Worm (Caenorhabditis elegans) whole organism, L2 larva: Measurements from ENCODE around the gene F22H10.3.

ENCODE experiments used
- fos-1 ChIP-seq: fragments of 150-350 bp; optimal IDR thresholded peaks from 2 replicates; lab custom pipeline; 2014; ENCODE audit warnings: missing biosample characterization, missing genetic modification characterization
- skn-1 ChIP-seq: sonication (generic microtip); optimal IDR thresholded peaks from 2 replicates; lab custom pipeline; 2017; ENCODE audit warnings: missing biosample characterization, missing genetic modification characterization
- unc-62 ChIP-seq: fragments of 150-350 bp; optimal IDR thresholded peaks from 2 replicates; lab custom pipeline; 2014; ENCODE audit warnings: missing biosample characterization, missing genetic modification reagents, missing genetic modification characterization
- ztf-1 ChIP-seq: fragments of 200-800 bp; sonication (Bioruptor generic); conservative IDR thresholded peaks from 2 replicates; pipeline ENCODE4 v1.3.6; 2022; ENCODE audit warnings: missing genetic modification characterization, missing compliant biosample characterization

DNA sequence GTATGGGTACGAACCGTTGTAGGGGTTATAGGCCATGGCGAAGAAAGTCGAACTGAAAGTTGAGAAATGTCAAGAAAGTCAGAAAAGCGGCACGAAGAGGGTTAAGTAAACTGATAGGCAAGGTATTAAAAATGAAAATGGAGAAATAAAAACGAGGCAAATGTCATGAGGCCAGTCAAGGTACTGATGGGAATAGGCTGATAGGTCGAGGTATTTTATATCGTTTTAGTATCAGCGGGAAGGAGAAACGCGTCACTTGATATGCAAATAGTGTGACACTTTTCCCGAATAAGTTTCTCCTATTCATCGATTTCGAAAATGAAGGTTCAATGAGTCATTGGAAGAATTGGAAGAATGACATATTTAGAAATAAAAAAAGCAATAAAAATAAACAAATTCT is at the start of gene F22H10.3:
- TF ChIP-seq unc-62 (GFP tag; lab: Kevin White, UChicago) = no peak
- no peak for TF ChIP-seq ztf-1 (GFP tag; lab: Robert Waterston, UW)
- TF ChIP-seq fos-1 (tag; lab: Kevin White, UChicago) = peak; percentile 81
- no peak for TF ChIP-seq skn-1
